Fruit fly (Drosophila melanogaster) whole organism, prepupa: ENCODE results near the gene CG17108.

Source experiments
- Blimp-1 ChIP-seq: fragments of 200-800 bp; sonication (Bioruptor generic); optimal IDR thresholded peaks from 3 replicates; lab custom pipeline; 2017; ENCODE audit warnings: missing biosample characterization, missing genetic modification characterization, mild to moderate bottlenecking, moderate library complexity, missing genetic modification reagents
- CG10631 ChIP-seq: fragments of 200-800 bp; sonication (Bioruptor generic); optimal IDR thresholded peaks from 2 replicates; lab custom pipeline; 2016; ENCODE audit warnings: missing biosample characterization, missing genetic modification characterization
- CG11902 ChIP-seq: fragments of 200-800 bp; sonication (Bioruptor generic); optimal IDR thresholded peaks from 3 replicates; lab custom pipeline; 2016; ENCODE audit warnings: missing biosample characterization, missing genetic modification characterization
- CG15336 ChIP-seq: fragments of 200-800 bp; sonication (Bioruptor generic); IDR thresholded peaks from 2 replicates; pipeline ENCODE4 v1.3.6; 2022; ENCODE audit warnings: missing biosample characterization, missing genetic modification characterization
- CG1621 ChIP-seq: fragments of 200-800 bp; sonication (Bioruptor generic); optimal IDR thresholded peaks from 3 replicates; lab custom pipeline; 2018; ENCODE audit warnings: missing biosample characterization, mild to moderate bottlenecking, missing genetic modification characterization
- CG16779 ChIP-seq: fragments of 200-800 bp; sonication (Bioruptor generic); optimal IDR thresholded peaks from 3 replicates; lab custom pipeline; 2017; ENCODE audit warnings: missing biosample characterization, mild to moderate bottlenecking, missing genetic modification characterization
- CG31627 ChIP-seq: fragments of 200-800 bp; sonication (Bioruptor generic); optimal IDR thresholded peaks from 3 replicates; lab custom pipeline; 2016; ENCODE audit warnings: missing biosample characterization, missing genetic modification characterization
- CG32006 ChIP-seq: fragments of 200-800 bp; sonication (Bioruptor generic); optimal IDR thresholded peaks from 3 replicates; lab custom pipeline; 2017; ENCODE audit warnings: missing biosample characterization, mild to moderate bottlenecking, missing genetic modification characterization
- CG34406 ChIP-seq: fragments of 200-800 bp; sonication (Bioruptor generic); optimal IDR thresholded peaks from 3 replicates; lab custom pipeline; 2016; ENCODE audit warnings: missing biosample characterization, missing genetic modification characterization
- CG3919 ChIP-seq: fragments of 200-800 bp; sonication (Bioruptor generic); optimal IDR thresholded peaks from 3 replicates; lab custom pipeline; 2016; ENCODE audit warnings: missing biosample characterization, missing genetic modification characterization
- CG4318 ChIP-seq: fragments of 200-800 bp; sonication (Bioruptor generic); optimal IDR thresholded peaks from 3 replicates; lab custom pipeline; 2017; ENCODE audit warnings: missing biosample characterization, mild to moderate bottlenecking, missing genetic modification characterization
- CG6163 ChIP-seq: fragments of 200-800 bp; sonication (Bioruptor generic); IDR thresholded peaks from 3 replicates; pipeline ENCODE4 v1.3.6; 2022; ENCODE audit warnings: missing biosample characterization, missing genetic modification characterization
- CG6276 ChIP-seq: fragments of 200-800 bp; sonication (Bioruptor generic); optimal IDR thresholded peaks from 2 replicates; lab custom pipeline; 2017; ENCODE audit warnings: missing biosample characterization, mild to moderate bottlenecking, missing genetic modification characterization
- CG6808 ChIP-seq: fragments of 200-800 bp; sonication (Bioruptor generic); optimal IDR thresholded peaks from 3 replicates; lab custom pipeline; 2017; ENCODE audit warnings: missing biosample characterization, missing genetic modification characterization, mild to moderate bottlenecking, moderate library complexity, missing genetic modification reagents
- CG8119 ChIP-seq: fragments of 200-800 bp; sonication (Bioruptor generic); IDR thresholded peaks from 3 replicates; pipeline ENCODE4 v1.3.6; 2022; ENCODE audit warnings: missing biosample characterization, missing genetic modification characterization
- CG9139 ChIP-seq: fragments of 200-800 bp; sonication (Bioruptor generic); optimal IDR thresholded peaks from 3 replicates; lab custom pipeline; 2017; ENCODE audit warnings: missing biosample characterization, mild to moderate bottlenecking, missing genetic modification characterization
- Eip78C ChIP-seq: fragments of 200-800 bp; sonication (Bioruptor generic); peaks from one replicate; lab custom pipeline; 2016; ENCODE audit warnings: missing biosample characterization, missing genetic modification characterization
- Ets21C ChIP-seq: fragments of 200-800 bp; sonication (Bioruptor generic); optimal IDR thresholded peaks from 3 replicates; lab custom pipeline; 2016; ENCODE audit warnings: missing biosample characterization, missing genetic modification characterization
- Ets96B ChIP-seq: fragments of 200-800 bp; optimal IDR thresholded peaks from 2 replicates; lab custom pipeline; 2019; ENCODE audit warnings: missing biosample characterization, mild to moderate bottlenecking, missing genetic modification characterization, moderate library complexity
- Gug ChIP-seq: fragments of 200-800 bp; sonication (Bioruptor generic); IDR thresholded peaks from 2 replicates; pipeline ENCODE4 v1.3.6; 2022; ENCODE audit warnings: missing biosample characterization, missing genetic modification characterization
- Hr39 ChIP-seq: fragments of 200-800 bp; sonication (Bioruptor generic); optimal IDR thresholded peaks from 2 replicates; lab custom pipeline; 2016; ENCODE audit warnings: missing biosample characterization, missing genetic modification characterization
- Hr4 ChIP-seq: fragments of 200-800 bp; sonication (Bioruptor generic); optimal IDR thresholded peaks from 3 replicates; lab custom pipeline; 2016; ENCODE audit warnings: missing biosample characterization, missing genetic modification characterization
- Lpt ChIP-seq: fragments of 200-800 bp; sonication (Bioruptor generic); optimal IDR thresholded peaks from 3 replicates; lab custom pipeline; 2016; ENCODE audit warnings: missing biosample characterization, missing genetic modification characterization
- Met ChIP-seq: fragments of 200-800 bp; sonication (Bioruptor generic); optimal IDR thresholded peaks from 3 replicates; lab custom pipeline; 2016; ENCODE audit warnings: missing biosample characterization, missing genetic modification characterization
- OdsH ChIP-seq: fragments of 200-800 bp; sonication (Bioruptor generic); optimal IDR thresholded peaks from 3 replicates; lab custom pipeline; 2016; ENCODE audit warnings: missing biosample characterization, missing genetic modification characterization
- Sox14 ChIP-seq: fragments of 200-800 bp; sonication (Bioruptor generic); optimal IDR thresholded peaks from 3 replicates; lab custom pipeline; 2016; ENCODE audit warnings: missing biosample characterization, missing genetic modification characterization
- acj6 ChIP-seq: fragments of 200-800 bp; sonication (Bioruptor generic); optimal IDR thresholded peaks from 3 replicates; lab custom pipeline; 2016; ENCODE audit warnings: missing biosample characterization, missing genetic modification characterization
- cyc ChIP-seq: fragments of 200-800 bp; sonication (Bioruptor generic); optimal IDR thresholded peaks from 3 replicates; lab custom pipeline; 2016; ENCODE audit warnings: missing biosample characterization, missing genetic modification characterization
- eg ChIP-seq: fragments of 200-800 bp; sonication (Bioruptor generic); IDR thresholded peaks from 3 replicates; pipeline ENCODE4 v1.3.6; 2022; ENCODE audit warnings: missing biosample characterization, missing genetic modification characterization
- esn ChIP-seq: fragments of 200-800 bp; sonication (Bioruptor generic); optimal IDR thresholded peaks from 2 replicates; lab custom pipeline; 2016; ENCODE audit warnings: missing biosample characterization, mild to moderate bottlenecking, missing genetic modification characterization, moderate library complexity
- fkh ChIP-seq: fragments of 200-800 bp; sonication (Bioruptor generic); optimal IDR thresholded peaks from 3 replicates; lab custom pipeline; 2017; ENCODE audit warnings: missing biosample characterization, mild to moderate bottlenecking, missing genetic modification characterization, moderate library complexity
- lz ChIP-seq: fragments of 200-800 bp; sonication (Bioruptor generic); optimal IDR thresholded peaks from 3 replicates; lab custom pipeline; 2016; ENCODE audit warnings: missing biosample characterization, missing genetic modification characterization
- net ChIP-seq: fragments of 200-800 bp; sonication (Bioruptor generic); optimal IDR thresholded peaks from 3 replicates; lab custom pipeline; 2016; ENCODE audit warnings: missing biosample characterization, missing genetic modification characterization
- pdm3 ChIP-seq: fragments of 200-800 bp; sonication (Bioruptor generic); optimal IDR thresholded peaks from 3 replicates; lab custom pipeline; 2016; ENCODE audit warnings: missing biosample characterization, missing genetic modification characterization
- spab ChIP-seq: fragments of 200-800 bp; sonication (Bioruptor generic); optimal IDR thresholded peaks from 2 replicates; lab custom pipeline; 2017; ENCODE audit warnings: missing biosample characterization, mild to moderate bottlenecking, missing genetic modification characterization, missing genetic modification reagents
- ss ChIP-seq, 2 experiments: fragments of 200-800 bp; sonication (Bioruptor generic); optimal IDR thresholded peaks; 2 replicates in 1 of 2; 3 replicates in 1 of 2; lab custom pipeline; 2017 to 2018; ENCODE audit warnings: mild to moderate bottlenecking in 2 of 2, missing biosample characterization in 2 of 2, missing genetic modification characterization in 2 of 2, moderate library complexity in 1 of 2
- svp ChIP-seq: fragments of 200-800 bp; sonication (Bioruptor generic); peaks from one replicate; lab custom pipeline; 2016; ENCODE audit warnings: missing biosample characterization, missing genetic modification characterization
- topi ChIP-seq: fragments of 200-800 bp; sonication (Bioruptor generic); optimal IDR thresholded peaks from 3 replicates; lab custom pipeline; 2016; ENCODE audit warnings: missing biosample characterization, missing genetic modification characterization
- vri ChIP-seq: fragments of 200-800 bp; sonication (Bioruptor generic); optimal IDR thresholded peaks from 3 replicates; lab custom pipeline; 2016; ENCODE audit warnings: missing biosample characterization, mild to moderate bottlenecking, missing genetic modification characterization

CG17108 gene

dm6 chr2L:10721535-10721934 lies 27.6 kb upstream of the CG17108 start:
- TF ChIP-seq Hr39 (GFP tag; lab: Kevin White, UChicago) (no peak), acj6 (GFP tag; lab: Kevin White, UChicago) (no peak), spab (GFP tag; lab: Kevin White, UChicago) (no peak), pdm3 (GFP tag; lab: Kevin White, UChicago) (no peak), CG6163 (GFP tag; lab: Robert Waterston, UW) (no peak), Lpt (GFP tag; lab: Kevin White, UChicago) (no peak), CG34406 (no peak), CG11902 (no peak), CG16779 (no peak)

dm6 chr2L:10711221-10711620 lies 17.3 kb upstream of the CG17108 start:
- TF ChIP-seq eg (GFP tag; lab: Robert Waterston, UW): no peak
- TF ChIP-seq CG4318 (GFP tag; lab: Kevin White, UChicago): no peak
- no peak for TF ChIP-seq fkh (GFP tag; lab: Kevin White, UChicago)
- no peak for TF ChIP-seq acj6 (GFP tag; lab: Kevin White, UChicago)

DNA sequence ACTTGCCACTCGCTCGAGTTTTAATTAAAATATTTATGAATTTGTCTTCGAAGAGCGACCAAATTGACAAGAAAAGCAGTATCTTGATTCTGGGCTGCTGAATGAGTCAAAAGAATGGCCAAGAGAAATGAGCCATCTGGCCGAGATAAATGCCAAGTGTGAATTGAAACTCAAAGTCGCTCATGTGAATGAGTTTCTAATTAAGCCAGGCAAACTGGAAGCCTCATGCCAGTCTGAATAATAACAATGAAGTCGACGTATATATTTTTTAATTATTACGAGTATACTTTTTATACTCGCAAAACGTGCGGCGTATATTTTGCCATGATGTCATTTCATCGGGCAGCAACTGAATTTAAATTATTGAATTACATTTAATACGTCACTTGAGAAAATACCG lies 15.4 kb upstream of the CG17108 start, which contains the start of gene Lip2:
TSS of gene Lip2 (minus strand) at position 101 of the 400 bp plus-strand sequence.
- no peak for TF ChIP-seq Lpt (GFP tag; lab: Kevin White, UChicago)
- no peak for TF ChIP-seq CG1621
- no peak for TF ChIP-seq CG6276 (GFP tag; lab: Kevin White, UChicago)
- no peak for TF ChIP-seq esn (GFP tag; lab: Kevin White, UChicago)

DNA sequence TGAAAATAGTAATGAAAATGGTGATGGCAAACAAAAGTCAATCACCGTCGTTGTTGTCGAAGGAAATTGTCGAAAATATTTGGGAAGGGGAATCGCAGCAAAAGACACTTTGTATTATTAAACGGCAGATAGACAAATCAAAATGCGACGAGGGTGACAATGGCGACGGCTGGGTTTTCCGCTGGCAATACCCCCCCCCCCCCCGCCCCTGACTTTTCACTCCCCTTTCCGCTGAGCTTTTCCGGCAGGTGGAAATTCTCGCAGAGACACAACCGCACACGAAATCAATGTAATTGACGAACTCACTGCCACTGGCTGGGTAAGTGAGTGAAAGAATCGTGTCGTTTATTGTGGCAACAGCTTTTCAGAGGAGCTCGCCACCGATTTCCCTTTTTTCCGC lies 14.2 kb upstream of the CG17108 start:
- no peak for TF ChIP-seq Ets21C (GFP tag; lab: Kevin White, UChicago)
- TF ChIP-seq CG3919 (GFP tag; lab: Kevin White, UChicago): no peak

- no peak for TF ChIP-seq cyc (GFP tag; lab: Kevin White, UChicago)
- no peak for TF ChIP-seq pdm3 (GFP tag; lab: Kevin White, UChicago)
- no peak for TF ChIP-seq CG1621
- TF ChIP-seq svp: peak; percentile 63
Observed at dm6 chr2L:10706267-10706666, 12.4 kb upstream of the CG17108 start.

dm6 chr2L:10704425-10704824 lies 10.5 kb upstream of the CG17108 start:
- TF ChIP-seq CG9139 (GFP tag; lab: Kevin White, UChicago) (no peak), lz (GFP tag; lab: Kevin White, UChicago) (no peak), CG6808 (GFP tag; lab: Kevin White, UChicago) (no peak), Blimp-1 (GFP tag; lab: Kevin White, UChicago) (no peak), Hr4 (GFP tag; lab: Kevin White, UChicago) (no peak)

- TF ChIP-seq CG32006 (GFP tag; lab: Kevin White, UChicago) (peak; percentile 80), topi (GFP tag; lab: Kevin White, UChicago) (peak; percentile 28), CG10631 (no peak), Ets96B (tag; lab: Kevin White, UChicago) (no peak), Met (peak; percentile 34), CG15336 (GFP tag; lab: Robert Waterston, UW) (peak; percentile 71), CG31627 (GFP tag; lab: Kevin White, UChicago) (peak; percentile 32), ss (GFP tag; optimal IDR thresholded peaks at IDR 0.05; lab: Kevin White, UChicago) (no peak), Eip78C (GFP tag; lab: Kevin White, UChicago) (peak; percentile 65), vri (GFP tag; lab: Kevin White, UChicago) (peak; percentile 58), OdsH (GFP tag; lab: Kevin White, UChicago) (peak; percentile 38), CG4318 (GFP tag; lab: Kevin White, UChicago) (peak; percentile 48), Gug (GFP tag; lab: Robert Waterston, UW) (peak; percentile 78), pdm3 (GFP tag; lab: Kevin White, UChicago) (peak; percentile 48), CG6163 (GFP tag; lab: Robert Waterston, UW) (peak; percentile 50; the same call in 2 of the 3 replicates), eg (GFP tag; lab: Robert Waterston, UW) (peak; percentile 85), net (GFP tag; lab: Kevin White, UChicago) (peak; percentile 45), acj6 (GFP tag; lab: Kevin White, UChicago) (peak; percentile 27), Sox14 (GFP tag; lab: Kevin White, UChicago) (peak; percentile 20), lz (GFP tag; lab: Kevin White, UChicago) (peak; percentile 27), CG8119 (peak; percentile 63; the same call in 2 of the 3 replicates), CG3919 (GFP tag; lab: Kevin White, UChicago) (peak; percentile 22), CG6276 (GFP tag; lab: Kevin White, UChicago) (peak; percentile 63), Blimp-1 (GFP tag; lab: Kevin White, UChicago) (no peak), Hr4 (GFP tag; lab: Kevin White, UChicago) (peak; percentile 71)
Observed at dm6 chr2L:10703281-10703680, 9.4 kb upstream of the CG17108 start, which contains the start of gene CG6415. CG6415 (plus strand) TSS chr2L:10703621.
